Worm (Caenorhabditis elegans) whole organism, L4 larva: ENCODE data around the gene F17E5.2.
A peak's percentile ranks its signal among the peaks of the same experiment; 100 is the strongest.

ENCODE experiments used
- T20F7.1 ChIP-seq: fragments of 200-800 bp; sonication (Bioruptor generic); optimal IDR thresholded peaks from 2 replicates; lab custom pipeline; 2018; ENCODE audit warnings: mild to moderate bottlenecking, missing genetic modification characterization, missing compliant biosample characterization
- Y48G9A.11 ChIP-seq: fragments of 200-800 bp; sonication (Bioruptor generic); IDR thresholded peaks from 2 replicates; pipeline ENCODE4 v1.3.6; 2022; ENCODE audit warnings: missing genetic modification reagents, missing genetic modification characterization, missing compliant biosample characterization
- Y5F2A.4 ChIP-seq: fragments of 200-800 bp; sonication (Bioruptor generic); optimal IDR thresholded peaks from 2 replicates; lab custom pipeline; 2018; ENCODE audit warnings: mild to moderate bottlenecking, missing genetic modification characterization, missing compliant biosample characterization
- aha-1 ChIP-seq: fragments of 150-350 bp; peaks from one replicate; lab custom pipeline; 2014; ENCODE audit warnings: missing biosample characterization, missing genetic modification characterization
- arid-1 ChIP-seq: fragments of 200-800 bp; sonication (Bioruptor generic); conservative IDR thresholded peaks from 2 replicates; pipeline ENCODE4 v1.3.6; 2022; ENCODE audit warnings: missing genetic modification reagents, missing genetic modification characterization, missing compliant biosample characterization
- ceh-20 ChIP-seq: fragments of 200-800 bp; sonication (Bioruptor generic); IDR thresholded peaks from 2 replicates; pipeline ENCODE4 v1.3.6; 2022; ENCODE audit warnings: missing genetic modification reagents, missing genetic modification characterization, missing compliant biosample characterization
- ceh-28 ChIP-seq: fragments of 150-350 bp; optimal IDR thresholded peaks from 2 replicates; lab custom pipeline; 2014; ENCODE audit warnings: missing biosample characterization, missing genetic modification reagents, missing genetic modification characterization
- ceh-82 ChIP-seq: sonication (generic microtip); optimal IDR thresholded peaks from 2 replicates; lab custom pipeline; 2017; ENCODE audit warnings: missing biosample characterization, missing genetic modification characterization
- dmd-6 ChIP-seq: fragments of 200-800 bp; sonication (Bioruptor generic); IDR thresholded peaks from 2 replicates; pipeline ENCODE4 v1.3.6; 2022; ENCODE audit warnings: missing genetic modification reagents, missing genetic modification characterization, missing compliant biosample characterization
- dve-1 ChIP-seq: sonication (generic microtip); optimal IDR thresholded peaks from 2 replicates; lab custom pipeline; 2017; ENCODE audit warnings: antibody characterized with exemption, mild to moderate bottlenecking, missing genetic modification characterization, missing compliant biosample characterization; ENCODE audit not compliant: insufficient read depth
- egl-27 ChIP-seq: sonication (generic microtip); optimal IDR thresholded peaks from 3 replicates; lab custom pipeline; 2017; ENCODE audit warnings: missing biosample characterization, missing genetic modification reagents, missing genetic modification characterization
- gei-8 ChIP-seq: fragments of 200-800 bp; sonication (Bioruptor generic); optimal IDR thresholded peaks from 2 replicates; lab custom pipeline; 2018; ENCODE audit warnings: mild to moderate bottlenecking, missing genetic modification characterization, missing compliant biosample characterization
- hif-1 ChIP-seq, 2 experiments: sonication (generic microtip); optimal IDR thresholded peaks; 2 replicates each; lab custom pipeline; 2016 to 2017; ENCODE audit warnings: missing compliant biosample characterization in 2 of 2, missing genetic modification characterization in 2 of 2, missing genetic modification reagents in 2 of 2, missing genotype in 2 of 2, mild to moderate bottlenecking in 1 of 2
- hlh-11 ChIP-seq: fragments of 200-800 bp; sonication (Bioruptor generic); optimal IDR thresholded peaks from 2 replicates; lab custom pipeline; 2018; ENCODE audit warnings: mild to moderate bottlenecking, missing genetic modification characterization, missing compliant biosample characterization
- hlh-30 ChIP-seq: sonication (generic microtip); optimal IDR thresholded peaks from 2 replicates; lab custom pipeline; 2017; ENCODE audit warnings: antibody characterized with exemption, mild to moderate bottlenecking, missing genetic modification characterization, missing compliant biosample characterization; ENCODE audit not compliant: insufficient read depth
- hmg-1.1 ChIP-seq: fragments of 200-800 bp; sonication (Bioruptor generic); IDR thresholded peaks from 2 replicates; pipeline ENCODE4 v1.3.6; 2022; ENCODE audit warnings: missing genetic modification reagents, missing genetic modification characterization, missing compliant biosample characterization
- lin-1 ChIP-seq: fragments of 200-800 bp; sonication (Bioruptor generic); IDR thresholded peaks from 2 replicates; pipeline ENCODE4 v1.3.6; 2022; ENCODE audit warnings: missing genetic modification reagents, missing genetic modification characterization, missing compliant biosample characterization
- lin-13 ChIP-seq: fragments of 150-350 bp; optimal IDR thresholded peaks from 2 replicates; lab custom pipeline; 2014; ENCODE audit warnings: missing biosample characterization, missing genetic modification reagents, missing genetic modification characterization
- lin-15B ChIP-seq: fragments of 150-350 bp; sonication (generic microtip); optimal IDR thresholded peaks from 3 replicates; lab custom pipeline; 2014; ENCODE audit warnings: missing biosample characterization, missing genetic modification characterization
- lin-29 ChIP-seq: fragments of 200-800 bp; sonication (Bioruptor generic); IDR thresholded peaks from 2 replicates; pipeline ENCODE4 v1.3.6; 2022; ENCODE audit warnings: missing genetic modification reagents, missing genetic modification characterization, missing compliant biosample characterization
- lin-38 ChIP-seq: fragments of 200-800 bp; sonication (Bioruptor generic); IDR thresholded peaks from 2 replicates; pipeline ENCODE4 v1.3.6; 2022; ENCODE audit warnings: missing genetic modification reagents, missing genetic modification characterization, missing compliant biosample characterization
- lir-3 ChIP-seq: sonication (generic microtip); optimal IDR thresholded peaks from 2 replicates; lab custom pipeline; 2016; ENCODE audit warnings: mild to moderate bottlenecking, missing genetic modification characterization, missing compliant biosample characterization
- lsy-2 ChIP-seq, 2 experiments: fragments of 150-350 bp in 1 of 2; sonication (generic microtip) in 1 of 2; optimal IDR thresholded peaks; 2 replicates each; lab custom pipeline; 2014 to 2017; ENCODE audit warnings: missing biosample characterization in 2 of 2, missing genetic modification characterization in 2 of 2
- madf-9 ChIP-seq: fragments of 200-800 bp; sonication (Bioruptor generic); conservative IDR thresholded peaks from 2 replicates; pipeline ENCODE4 v1.3.6; 2022; ENCODE audit warnings: missing genetic modification reagents, missing genetic modification characterization, missing compliant biosample characterization
- mdl-1 ChIP-seq, 2 experiments: fragments of 150-350 bp in 1 of 2; sonication (generic microtip) in 1 of 2; optimal IDR thresholded peaks; 2 replicates each; lab custom pipeline; 2014 to 2017; ENCODE audit warnings: missing biosample characterization in 2 of 2, missing genetic modification characterization in 2 of 2
- mep-1 ChIP-seq: fragments of 150-350 bp; sonication (generic microtip); optimal IDR thresholded peaks from 3 replicates; lab custom pipeline; 2014; ENCODE audit warnings: missing biosample characterization, missing genetic modification characterization
- mxl-3 ChIP-seq: fragments of 200-800 bp; sonication (Bioruptor generic); optimal IDR thresholded peaks from 2 replicates; lab custom pipeline; 2018; ENCODE audit warnings: mild to moderate bottlenecking, missing genetic modification characterization, missing compliant biosample characterization
- nhr-111 ChIP-seq: fragments of 200-800 bp; sonication (Bioruptor generic); optimal IDR thresholded peaks from 2 replicates; lab custom pipeline; 2018; ENCODE audit warnings: mild to moderate bottlenecking, missing genetic modification characterization, missing compliant biosample characterization
- nhr-25 ChIP-seq: sonication (generic microtip); optimal IDR thresholded peaks from 2 replicates; lab custom pipeline; 2017; ENCODE audit warnings: missing genetic modification characterization, mild to moderate bottlenecking, missing compliant biosample characterization, antibody characterized with exemption, moderate library complexity, borderline replicate concordance; ENCODE audit not compliant: insufficient read depth
- nhr-28 ChIP-seq: fragments of 150-350 bp; optimal IDR thresholded peaks from 2 replicates; lab custom pipeline; 2014; ENCODE audit warnings: missing biosample characterization, missing genetic modification characterization
- pha-4 ChIP-seq, 2 experiments: fragments of 150-350 bp in 1 of 2; fragments of 200-800 bp in 1 of 2; sonication (Bioruptor generic) in 1 of 2; IDR thresholded peaks in 1 of 2; optimal IDR thresholded peaks in 1 of 2; 2 replicates each; pipeline versions ENCODE4 v1.3.6 to Lab custom; 2014 to 2022; ENCODE audit warnings: missing genetic modification characterization in 2 of 2, missing genetic modification reagents in 2 of 2, missing biosample characterization in 1 of 2, missing compliant biosample characterization in 1 of 2
- rbr-2 ChIP-seq: sonication (generic microtip); optimal IDR thresholded peaks from 2 replicates; lab custom pipeline; 2016; ENCODE audit warnings: missing genotype, missing genetic modification characterization, missing compliant biosample characterization
- saeg-2 ChIP-seq: fragments of 200-800 bp; sonication (Bioruptor generic); IDR thresholded peaks from 2 replicates; pipeline ENCODE4 v1.3.6; 2022; ENCODE audit warnings: missing genetic modification reagents, missing genetic modification characterization, missing compliant biosample characterization
- set-16 ChIP-seq: fragments of 200-800 bp; sonication (Bioruptor generic); IDR thresholded peaks from 2 replicates; pipeline ENCODE4 v1.3.6; 2022; ENCODE audit warnings: missing genetic modification reagents, missing genetic modification characterization, missing compliant biosample characterization
- snpc-4 ChIP-seq: fragments of 150-350 bp; optimal IDR thresholded peaks from 2 replicates; lab custom pipeline; 2014; ENCODE audit warnings: missing biosample characterization, missing genetic modification characterization
- tag-97 ChIP-seq: fragments of 200-800 bp; sonication (Bioruptor generic); IDR thresholded peaks from 2 replicates; pipeline ENCODE4 v1.3.6; 2022; ENCODE audit warnings: missing genetic modification characterization, missing compliant biosample characterization
- tra-1 ChIP-seq: fragments of 200-800 bp; sonication (Bioruptor generic); IDR thresholded peaks from 2 replicates; pipeline ENCODE4 v1.3.6; 2022; ENCODE audit warnings: missing genetic modification reagents, missing genetic modification characterization, missing compliant biosample characterization
- unc-62 ChIP-seq, 3 experiments: fragments of 150-350 bp in 1 of 3; sonication (generic microtip); optimal IDR thresholded peaks in 2 of 3; peaks in 1 of 3; 1 replicate in 1 of 3; 2 replicates in 2 of 3; lab custom pipeline; 2014 to 2017; ENCODE audit warnings: missing biosample characterization in 3 of 3, missing genetic modification characterization in 3 of 3, missing genetic modification reagents in 3 of 3, missing genotype in 1 of 3
- zfp-2 ChIP-seq: sonication (generic microtip); optimal IDR thresholded peaks from 2 replicates; lab custom pipeline; 2016; ENCODE audit warnings: mild to moderate bottlenecking, missing genetic modification characterization, missing compliant biosample characterization
- zip-11 ChIP-seq: fragments of 200-800 bp; sonication (Bioruptor generic); IDR thresholded peaks from 2 replicates; pipeline ENCODE4 v1.3.6; 2022; ENCODE audit warnings: missing genetic modification characterization, missing compliant biosample characterization

Gene F17E5.2

ce11 chrX:12436486-12436885 is 42.4 kb downstream of the F17E5.2 start:
- TF ChIP-seq ceh-20 (GFP tag; lab: Robert Waterston, UW) (peak; percentile 81), hlh-11 (peak; percentile 37), lin-13 (GFP tag; lab: Kevin White, UChicago) (no peak), lin-15B (tag; lab: Kevin White, UChicago) (no peak), hif-1 (tag; optimal IDR thresholded peaks at IDR 0.05; lab: Kevin White, UChicago) (peak in 1 of 2 experiments; percentile 55), mep-1 (tag; lab: Kevin White, UChicago) (peak; percentile 12), nhr-111 (GFP tag; lab: Kevin White, UChicago) (no peak), hlh-30 (peak; percentile 11), lir-3 (no peak)

ce11 chrX:12438266-12438665 is 44.2 kb downstream of the F17E5.2 start:
- TF ChIP-seq lin-29 (GFP tag; lab: Robert Waterston, UW) (no peak), hlh-30 (no peak), gei-8 (GFP tag; lab: Kevin White, UChicago) (no peak), ceh-82 (no peak), ceh-28 (no peak), T20F7.1 (GFP tag; lab: Kevin White, UChicago) (no peak)

- TF ChIP-seq nhr-28 (tag; lab: Kevin White, UChicago), result no peak
- no peak for TF ChIP-seq tag-97 (GFP tag; lab: Robert Waterston, UW)
- no peak for TF ChIP-seq lin-1 (GFP tag; lab: Robert Waterston, UW)
- no peak for TF ChIP-seq snpc-4 (tag; lab: Kevin White, UChicago)
- no peak for TF ChIP-seq Y5F2A.4 (GFP tag; lab: Kevin White, UChicago)
- peak; percentile 29; the same call in 1 of the 2 replicates for TF ChIP-seq hmg-1.1 (GFP tag; lab: Robert Waterston, UW)
- TF ChIP-seq zip-11, result no peak
- no peak for TF ChIP-seq saeg-2 (GFP tag; lab: Robert Waterston, UW)
- TF ChIP-seq aha-1 (tag; lab: Kevin White, UChicago), result peak; percentile 83
- TF ChIP-seq tra-1 (GFP tag; lab: Robert Waterston, UW), result no peak
- peak in 1 of 2 experiments; percentile 55 for TF ChIP-seq unc-62 (GFP tag; optimal IDR thresholded peaks at IDR 0.05 in 1 of 2; lab: Kevin White, UChicago)
- no peak for TF ChIP-seq unc-62 (tag; optimal IDR thresholded peaks at IDR 0.05; lab: Kevin White, UChicago)
- TF ChIP-seq egl-27 (tag; lab: Kevin White, UChicago), result no peak
- TF ChIP-seq dmd-6 (GFP tag; lab: Robert Waterston, UW), result 0 out of 2 replicates have a peak, but pooled peaks have one; percentile 11
- TF ChIP-seq rbr-2 (tag; lab: Kevin White, UChicago), result peak; percentile 16
- TF ChIP-seq zfp-2 (tag; lab: Kevin White, UChicago), result no peak
- no peak for TF ChIP-seq madf-9 (GFP tag; lab: Robert Waterston, UW)
- TF ChIP-seq pha-4 (GFP tag; IDR thresholded peaks at IDR 0.05; lab: Robert Waterston, UW), result 0 out of 2 replicates have a peak, but pooled peaks have one; percentile 20
- no peak for TF ChIP-seq pha-4 (tag; optimal IDR thresholded peaks at IDR 0.05; lab: Kevin White, UChicago)
- TF ChIP-seq set-16 (GFP tag; lab: Robert Waterston, UW), result peak; percentile 71
- TF ChIP-seq nhr-25 (tag; lab: Kevin White, UChicago), result no peak
Observed at ce11 chrX:12439998-12440722, 46.1 kb downstream of the F17E5.2 start.

ce11 chrX:12444423-12444822 is 50.4 kb downstream of the F17E5.2 start:
- TF ChIP-seq madf-9 (GFP tag; lab: Robert Waterston, UW) (no peak), arid-1 (no peak), hlh-30 (peak; percentile 87), dve-1 (tag; lab: Kevin White, UChicago) (peak; percentile 42), mdl-1 (tag; optimal IDR thresholded peaks at IDR 0.05; lab: Kevin White, UChicago) (peak in 1 of 2 experiments; percentile 27), hlh-11 (peak; percentile 41), lsy-2 (tag; optimal IDR thresholded peaks at IDR 0.05; lab: Kevin White, UChicago) (peak in 1 of 2 experiments; percentile 25), Y48G9A.11 (GFP tag; lab: Robert Waterston, UW) (no peak), hmg-1.1 (GFP tag; lab: Robert Waterston, UW) (peak; percentile 15; the same call in 1 of the 2 replicates), nhr-28 (tag; lab: Kevin White, UChicago) (peak; percentile 8), mxl-3 (GFP tag; lab: Kevin White, UChicago) (peak; percentile 48), lin-38 (GFP tag; lab: Robert Waterston, UW) (0 out of 2 replicates have a peak, but pooled peaks have one; percentile 7), gei-8 (GFP tag; lab: Kevin White, UChicago) (no peak), rbr-2 (tag; lab: Kevin White, UChicago) (no peak)
